Worm (Caenorhabditis elegans) whole organism, L3 larva: ENCODE results near the gene mdt-4.
"Not testable (repeated sequence)": the region's sequence is repeated elsewhere in the genome, so short reads cannot be mapped to it uniquely, and the experiment has no call there.

ENCODE experiments used
- aly-2 ChIP-seq: fragments of 150-350 bp; optimal IDR thresholded peaks from 2 replicates; lab custom pipeline; 2014; ENCODE audit warnings: missing biosample characterization, missing genetic modification characterization
- ama-1 ChIP-seq: fragments of 150-350 bp; optimal IDR thresholded peaks from 2 replicates; lab custom pipeline; 2018
- ceh-9 ChIP-seq: sonication (generic microtip); optimal IDR thresholded peaks from 2 replicates; lab custom pipeline; 2018; ENCODE audit warnings: missing biosample characterization, missing genetic modification characterization
- daf-12 ChIP-seq: fragments of 150-350 bp; optimal IDR thresholded peaks from 2 replicates; lab custom pipeline; 2014; ENCODE audit warnings: missing biosample characterization, missing genetic modification reagents, missing genetic modification characterization
- fkh-10 ChIP-seq: sonication (generic microtip); optimal IDR thresholded peaks from 2 replicates; lab custom pipeline; 2017; ENCODE audit warnings: missing biosample characterization, missing genetic modification reagents, missing genetic modification characterization
- fos-1 ChIP-seq: fragments of 150-350 bp; optimal IDR thresholded peaks from 2 replicates; lab custom pipeline; 2014; ENCODE audit warnings: missing biosample characterization, missing genetic modification characterization
- mdl-1 ChIP-seq: fragments of 150-350 bp; optimal IDR thresholded peaks from 2 replicates; lab custom pipeline; 2014; ENCODE audit warnings: missing biosample characterization, missing genetic modification characterization
- nhr-11 ChIP-seq: fragments of 150-350 bp; optimal IDR thresholded peaks from 2 replicates; lab custom pipeline; 2014; ENCODE audit warnings: missing biosample characterization, missing genetic modification characterization
- nhr-12 ChIP-seq: fragments of 150-350 bp; optimal IDR thresholded peaks from 2 replicates; lab custom pipeline; 2014; ENCODE audit warnings: missing biosample characterization, missing genetic modification characterization
- nhr-28 ChIP-seq: fragments of 150-350 bp; optimal IDR thresholded peaks from 2 replicates; lab custom pipeline; 2014; ENCODE audit warnings: missing biosample characterization, missing genetic modification characterization
- pha-4 ChIP-seq: fragments of 150-350 bp; optimal IDR thresholded peaks from 2 replicates; lab custom pipeline; 2014; ENCODE audit warnings: missing biosample characterization, missing genetic modification reagents, missing genetic modification characterization
- snpc-4 ChIP-seq: fragments of 150-350 bp; optimal IDR thresholded peaks from 2 replicates; lab custom pipeline; 2014; ENCODE audit warnings: missing biosample characterization, missing genetic modification characterization

DNA sequence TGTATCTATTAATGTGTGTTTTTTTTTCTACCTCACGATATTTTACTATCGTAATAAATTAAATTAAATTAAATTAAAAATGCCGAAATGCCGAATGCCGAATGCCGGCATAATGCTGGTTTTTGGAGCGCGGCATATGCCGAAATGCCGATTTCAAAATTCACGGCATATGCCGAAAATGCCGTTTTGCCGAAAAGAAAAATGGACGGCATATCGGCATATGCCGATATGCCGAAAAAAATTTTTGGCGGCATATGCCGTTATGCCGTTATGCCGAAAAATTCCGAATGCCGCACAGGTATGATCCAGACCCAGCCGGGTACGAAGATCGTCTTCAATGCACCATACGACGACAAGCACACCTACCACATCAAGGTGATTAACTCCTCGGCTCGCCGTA is 45.2 kb downstream of the mdt-4 start, which contains the start of gene msp-32:
- TF ChIP-seq daf-12 (tag; lab: Kevin White, UChicago); snpc-4 (tag; lab: Kevin White, UChicago); ama-1 (lab: Kevin White, UChicago); nhr-12 (tag; lab: Kevin White, UChicago); nhr-28 (tag; lab: Kevin White, UChicago); aly-2; ceh-9 (tag; lab: Kevin White, UChicago); fkh-10 (GFP tag; lab: Kevin White, UChicago); nhr-11; fos-1; mdl-1 (tag; lab: Kevin White, UChicago); pha-4 (tag; lab: Kevin White, UChicago): not testable (repeated sequence)
